Worm (Caenorhabditis elegans) whole organism, L1 larva: ENCODE data around the gene Y75B8A.6.

Source experiments
- C04F5.9 ChIP-seq: sonication (generic microtip); optimal IDR thresholded peaks from 2 replicates; lab custom pipeline; 2016; ENCODE audit warnings: missing genetic modification characterization, missing compliant biosample characterization
- C34B4.2 ChIP-seq: sonication (generic microtip); optimal IDR thresholded peaks from 2 replicates; lab custom pipeline; 2017; ENCODE audit warnings: mild to moderate bottlenecking, missing genetic modification characterization, missing compliant biosample characterization
- Y116A8C.19 ChIP-seq: sonication (generic microtip); optimal IDR thresholded peaks from 2 replicates; lab custom pipeline; 2016; ENCODE audit warnings: missing compliant biosample characterization, missing genetic modification characterization, borderline replicate concordance
- ama-1 ChIP-seq: fragments of 150-350 bp; optimal IDR thresholded peaks from 2 replicates; lab custom pipeline; 2014
- blmp-1 ChIP-seq: fragments of 150-350 bp; optimal IDR thresholded peaks from 2 replicates; lab custom pipeline; 2014; ENCODE audit warnings: missing biosample characterization, missing genetic modification characterization
- ceh-63 ChIP-seq: fragments of 200-800 bp; sonication (Bioruptor generic); optimal IDR thresholded peaks from 2 replicates; lab custom pipeline; 2018; ENCODE audit warnings: mild to moderate bottlenecking, missing genetic modification characterization, missing compliant biosample characterization
- ceh-8 ChIP-seq: fragments of 200-800 bp; sonication (Bioruptor generic); optimal IDR thresholded peaks from 2 replicates; lab custom pipeline; 2018; ENCODE audit warnings: mild to moderate bottlenecking, missing genetic modification characterization, moderate library complexity, missing compliant biosample characterization
- ceh-88 ChIP-seq: fragments of 200-800 bp; sonication (Bioruptor generic); IDR thresholded peaks from 2 replicates; pipeline ENCODE4 v1.3.6; 2022; ENCODE audit warnings: missing genetic modification characterization, missing compliant biosample characterization
- ceh-90 ChIP-seq: sonication (generic microtip); optimal IDR thresholded peaks from 2 replicates; lab custom pipeline; 2016; ENCODE audit warnings: missing genetic modification characterization, missing compliant biosample characterization
- ces-1 ChIP-seq: fragments of 150-350 bp; optimal IDR thresholded peaks from 2 replicates; lab custom pipeline; 2014; ENCODE audit warnings: missing biosample characterization, missing genetic modification reagents, missing genetic modification characterization
- dpl-1 ChIP-seq, 3 experiments: fragments of 150-350 bp in 2 of 3; sonication (generic microtip) in 1 of 3; optimal IDR thresholded peaks; 2 replicates each; lab custom pipeline; 2014 to 2017; ENCODE audit warnings: missing biosample characterization in 3 of 3, missing genetic modification characterization in 3 of 3, missing genetic modification reagents in 3 of 3
- dsc-1 ChIP-seq: sonication (generic microtip); optimal IDR thresholded peaks from 2 replicates; lab custom pipeline; 2016; ENCODE audit warnings: mild to moderate bottlenecking, missing genetic modification characterization, missing compliant biosample characterization
- efl-1 ChIP-seq, 4 experiments: fragments of 150-350 bp; optimal IDR thresholded peaks in 3 of 4; peaks in 1 of 4; 1 replicate in 1 of 4; 2 replicates in 3 of 4; lab custom pipeline; 2014; ENCODE audit warnings: missing biosample characterization in 2 of 4, missing genetic modification characterization in 2 of 4, missing genetic modification reagents in 2 of 4
- efl-3 ChIP-seq: fragments of 200-800 bp; sonication (Bioruptor generic); optimal IDR thresholded peaks from 2 replicates; lab custom pipeline; 2018; ENCODE audit warnings: mild to moderate bottlenecking, missing genetic modification characterization, missing compliant biosample characterization
- elt-2 ChIP-seq: sonication (generic microtip); optimal IDR thresholded peaks from 2 replicates; lab custom pipeline; 2016; ENCODE audit warnings: missing genetic modification characterization, mild to moderate bottlenecking, inconsistent platforms, missing compliant biosample characterization, missing genetic modification reagents
- elt-3 ChIP-seq, 6 experiments: fragments of 150-350 bp in 1 of 6; sonication (generic microtip); optimal IDR thresholded peaks; 2 replicates each; lab custom pipeline; 2017 to 2018; ENCODE audit warnings: missing biosample characterization in 6 of 6, missing genetic modification characterization in 6 of 6, inconsistent platforms in 1 of 6
- ets-5 ChIP-seq: fragments of 200-800 bp; sonication (Bioruptor generic); IDR thresholded peaks from 2 replicates; pipeline ENCODE4 v1.3.6; 2022; ENCODE audit warnings: missing genetic modification characterization, missing compliant biosample characterization
- fkh-8 ChIP-seq: sonication (generic microtip); optimal IDR thresholded peaks from 2 replicates; lab custom pipeline; 2016; ENCODE audit warnings: mild to moderate bottlenecking, missing genetic modification characterization, missing compliant biosample characterization
- hlh-17 ChIP-seq: fragments of 200-800 bp; sonication (Bioruptor generic); optimal IDR thresholded peaks from 2 replicates; lab custom pipeline; 2018; ENCODE audit warnings: missing genetic modification characterization, mild to moderate bottlenecking, missing compliant biosample characterization, moderate library complexity, borderline replicate concordance
- isw-1 ChIP-seq: fragments of 200-800 bp; sonication (Bioruptor generic); IDR thresholded peaks from 2 replicates; pipeline ENCODE4 v1.3.6; 2022; ENCODE audit warnings: missing genetic modification characterization, missing compliant biosample characterization
- lin-13 ChIP-seq: fragments of 150-350 bp; optimal IDR thresholded peaks from 2 replicates; lab custom pipeline; 2014; ENCODE audit warnings: missing biosample characterization, missing genetic modification reagents, missing genetic modification characterization
- lin-14 ChIP-seq: fragments of 200-800 bp; sonication (Bioruptor generic); optimal IDR thresholded peaks from 2 replicates; lab custom pipeline; 2018; ENCODE audit warnings: mild to moderate bottlenecking, missing genetic modification characterization, moderate library complexity, missing compliant biosample characterization
- lin-15B ChIP-seq: fragments of 150-350 bp; sonication (generic microtip); optimal IDR thresholded peaks from 3 replicates; lab custom pipeline; 2014; ENCODE audit warnings: missing biosample characterization, missing genetic modification characterization
- lin-35 ChIP-seq, 2 experiments: fragments of 150-350 bp; optimal IDR thresholded peaks; 2 replicates each; lab custom pipeline; 2014; ENCODE audit warnings: missing biosample characterization in 2 of 2, missing genetic modification characterization in 2 of 2, missing genetic modification reagents in 2 of 2
- lin-39 ChIP-seq: fragments of 150-350 bp; optimal IDR thresholded peaks from 2 replicates; lab custom pipeline; 2014; ENCODE audit warnings: missing biosample characterization, missing genetic modification reagents, missing genetic modification characterization
- lir-3 ChIP-seq: sonication (generic microtip); optimal IDR thresholded peaks from 2 replicates; lab custom pipeline; 2016; ENCODE audit warnings: mild to moderate bottlenecking, missing genetic modification characterization, moderate library complexity, missing compliant biosample characterization; ENCODE audit not compliant: poor library complexity
- lsy-2 ChIP-seq, 2 experiments: fragments of 150-350 bp; optimal IDR thresholded peaks; 2 replicates each; lab custom pipeline; 2014; ENCODE audit warnings: missing biosample characterization in 2 of 2, missing genetic modification characterization in 2 of 2
- mdl-1 ChIP-seq, 2 experiments: fragments of 150-350 bp; optimal IDR thresholded peaks; 2 replicates each; lab custom pipeline; 2014 to 2017; ENCODE audit warnings: missing biosample characterization in 2 of 2, missing genetic modification characterization in 2 of 2, inconsistent platforms in 1 of 2
- mef-2 ChIP-seq: fragments of 150-350 bp; optimal IDR thresholded peaks from 2 replicates; lab custom pipeline; 2014; ENCODE audit warnings: missing biosample characterization, missing genetic modification characterization
- nhr-12 ChIP-seq: sonication (generic microtip); optimal IDR thresholded peaks from 2 replicates; lab custom pipeline; 2017; ENCODE audit warnings: missing biosample characterization, missing genetic modification characterization
- nhr-20 ChIP-seq: sonication (generic microtip); optimal IDR thresholded peaks from 2 replicates; lab custom pipeline; 2016; ENCODE audit warnings: mild to moderate bottlenecking, missing genetic modification characterization, missing compliant biosample characterization
- nhr-28 ChIP-seq: fragments of 150-350 bp; optimal IDR thresholded peaks from 2 replicates; lab custom pipeline; 2014; ENCODE audit warnings: missing biosample characterization, missing genetic modification characterization
- nhr-47 ChIP-seq: sonication (generic microtip); optimal IDR thresholded peaks from 2 replicates; lab custom pipeline; 2016; ENCODE audit warnings: mild to moderate bottlenecking, missing genetic modification characterization, moderate library complexity, missing compliant biosample characterization
- nhr-71 ChIP-seq: sonication (generic microtip); optimal IDR thresholded peaks from 2 replicates; lab custom pipeline; 2016; ENCODE audit warnings: mild to moderate bottlenecking, missing genetic modification characterization, moderate library complexity, missing compliant biosample characterization
- nhr-84 ChIP-seq: sonication (generic microtip); optimal IDR thresholded peaks from 2 replicates; lab custom pipeline; 2017; ENCODE audit warnings: missing biosample characterization, missing genetic modification characterization
- nhr-85 ChIP-seq: sonication (generic microtip); peaks from one replicate; lab custom pipeline; 2016; ENCODE audit warnings: missing genetic modification characterization, inconsistent platforms, missing compliant biosample characterization
- nhr-90 ChIP-seq: sonication (generic microtip); optimal IDR thresholded peaks from 2 replicates; lab custom pipeline; 2016; ENCODE audit warnings: mild to moderate bottlenecking, missing genetic modification characterization, missing compliant biosample characterization; ENCODE audit not compliant: poor library complexity
- pag-3 ChIP-seq: sonication (generic microtip); optimal IDR thresholded peaks from 2 replicates; lab custom pipeline; 2017; ENCODE audit warnings: missing genetic modification characterization, mild to moderate bottlenecking, missing compliant biosample characterization, antibody characterized with exemption, borderline replicate concordance; ENCODE audit not compliant: insufficient read depth
- rnt-1 ChIP-seq: sonication (generic microtip); optimal IDR thresholded peaks from 2 replicates; lab custom pipeline; 2016; ENCODE audit warnings: mild to moderate bottlenecking, missing genetic modification characterization, moderate library complexity, missing compliant biosample characterization
- skn-1 ChIP-seq: fragments of 150-350 bp; optimal IDR thresholded peaks from 2 replicates; lab custom pipeline; 2014; ENCODE audit warnings: missing biosample characterization, missing genetic modification characterization
- snpc-4 ChIP-seq: fragments of 150-350 bp; optimal IDR thresholded peaks from 2 replicates; lab custom pipeline; 2014; ENCODE audit warnings: missing biosample characterization, missing genetic modification characterization
- snu-23 ChIP-seq: sonication (generic microtip); optimal IDR thresholded peaks from 2 replicates; lab custom pipeline; 2016; ENCODE audit warnings: missing genetic modification characterization, missing compliant biosample characterization
- sup-37 ChIP-seq: fragments of 200-800 bp; sonication (Bioruptor generic); optimal IDR thresholded peaks from 2 replicates; lab custom pipeline; 2018; ENCODE audit warnings: mild to moderate bottlenecking, missing genetic modification characterization, missing compliant biosample characterization
- tlp-1 ChIP-seq: fragments of 150-350 bp; optimal IDR thresholded peaks from 2 replicates; lab custom pipeline; 2014; ENCODE audit warnings: missing biosample characterization, missing genetic modification characterization
- unc-130 ChIP-seq: fragments of 150-350 bp; optimal IDR thresholded peaks from 2 replicates; lab custom pipeline; 2017; ENCODE audit warnings: missing biosample characterization, missing genetic modification characterization, inconsistent platforms
- unc-30 ChIP-seq: sonication (generic microtip); optimal IDR thresholded peaks from 2 replicates; lab custom pipeline; 2017; ENCODE audit warnings: missing biosample characterization, missing genetic modification characterization
- unc-62 ChIP-seq: fragments of 150-350 bp; optimal IDR thresholded peaks from 2 replicates; lab custom pipeline; 2014; ENCODE audit warnings: missing biosample characterization, missing genetic modification reagents, missing genetic modification characterization
- vab-15 ChIP-seq: sonication (generic microtip); optimal IDR thresholded peaks from 2 replicates; lab custom pipeline; 2017; ENCODE audit warnings: missing genotype, mild to moderate bottlenecking, missing genetic modification characterization, missing compliant biosample characterization
- xbp-1 ChIP-seq: sonication (generic microtip); optimal IDR thresholded peaks from 2 replicates; lab custom pipeline; 2016; ENCODE audit warnings: missing genetic modification characterization, missing compliant biosample characterization
- zag-1 ChIP-seq: fragments of 150-350 bp; optimal IDR thresholded peaks from 2 replicates; lab custom pipeline; 2014; ENCODE audit warnings: missing biosample characterization, missing genetic modification characterization
- zip-4 ChIP-seq: fragments of 200-800 bp; sonication (Bioruptor generic); optimal IDR thresholded peaks from 2 replicates; lab custom pipeline; 2018; ENCODE audit warnings: mild to moderate bottlenecking, missing genetic modification characterization, moderate library complexity, missing compliant biosample characterization
- ztf-11 ChIP-seq, 2 experiments: sonication (generic microtip); optimal IDR thresholded peaks; 2 replicates each; lab custom pipeline; 2016 to 2017; ENCODE audit warnings: missing genetic modification characterization in 2 of 2, missing biosample characterization in 1 of 2, missing compliant biosample characterization in 1 of 2

Y75B8A.6 gene

ce11 chrIII:12152157-12152556 is 22.0 kb upstream of the Y75B8A.6 start (continued):
- TF ChIP-seq mef-2 (tag; lab: Kevin White, UChicago): no peak
- TF ChIP-seq unc-62 (GFP tag; lab: Kevin White, UChicago): no peak
- TF ChIP-seq vab-15 (tag; lab: Kevin White, UChicago): no peak
- TF ChIP-seq lin-39: peak; percentile 65
- TF ChIP-seq ces-1 (GFP tag; lab: Kevin White, UChicago): no peak
- peak; percentile 51 for TF ChIP-seq xbp-1 (tag; lab: Kevin White, UChicago)
- TF ChIP-seq nhr-12 (tag; lab: Kevin White, UChicago): no peak
- TF ChIP-seq sup-37: no peak
- TF ChIP-seq C34B4.2 (tag; lab: Kevin White, UChicago): no peak
- TF ChIP-seq lin-13 (GFP tag; lab: Kevin White, UChicago): peak; percentile 34
- TF ChIP-seq nhr-71 (tag; lab: Kevin White, UChicago): peak; percentile 62
- TF ChIP-seq rnt-1: peak; percentile 59
- peak; percentile 68 for TF ChIP-seq lin-15B (tag; lab: Kevin White, UChicago)
- peak; percentile 11 for TF ChIP-seq elt-2 (tag; lab: Kevin White, UChicago)
- peak; percentile 42 for TF ChIP-seq nhr-20 (tag; lab: Kevin White, UChicago)
- TF ChIP-seq dsc-1 (tag; lab: Kevin White, UChicago): peak; percentile 42
- no peak for TF ChIP-seq nhr-28 (tag; lab: Kevin White, UChicago)
- no peak for TF ChIP-seq unc-130 (tag; lab: Kevin White, UChicago)
- TF ChIP-seq zip-4 (GFP tag; lab: Kevin White, UChicago): no peak
- no peak for TF ChIP-seq ceh-88
- peak; percentile 70 to 89 for TF ChIP-seq lsy-2 (tag; optimal IDR thresholded peaks at IDR 0.05; lab: Kevin White, UChicago)
- TF ChIP-seq lir-3 (tag; lab: Kevin White, UChicago): no peak
- no peak for TF ChIP-seq ceh-90
- TF ChIP-seq fkh-8 (tag; lab: Kevin White, UChicago): peak; percentile 27
- TF ChIP-seq ets-5 (GFP tag; lab: Robert Waterston, UW): no peak
- no peak for TF ChIP-seq tlp-1 (tag; lab: Kevin White, UChicago)
- TF ChIP-seq nhr-47 (tag; lab: Kevin White, UChicago): peak; percentile 72
- TF ChIP-seq efl-1 (optimal IDR thresholded peaks at IDR 0.05; lab: Kevin White, UChicago): peak; percentile 96 to 98
- TF ChIP-seq efl-1 (GFP tag; optimal IDR thresholded peaks at IDR 0.05 in 1 of 2; lab: Kevin White, UChicago): peak; percentile 96 to 99
- peak; percentile 48 for TF ChIP-seq snu-23
- no peak for TF ChIP-seq ceh-63 (GFP tag; lab: Kevin White, UChicago)
- peak in 1 of 6 experiments; percentile 29 for TF ChIP-seq elt-3 (tag; optimal IDR thresholded peaks at IDR 0.05; lab: Kevin White, UChicago)
- TF ChIP-seq nhr-85 (tag; lab: Kevin White, UChicago): peak; percentile 60
- TF ChIP-seq hlh-17: no peak
- TF ChIP-seq pag-3 (tag; lab: Kevin White, UChicago): no peak
- peak; percentile 25 for TF ChIP-seq snpc-4 (tag; lab: Kevin White, UChicago)
- no peak for TF ChIP-seq nhr-90 (tag; lab: Kevin White, UChicago)
- peak; percentile 41 for TF ChIP-seq blmp-1
- no peak for TF ChIP-seq efl-3 (GFP tag; lab: Kevin White, UChicago)
- TF ChIP-seq lin-35 (GFP tag; optimal IDR thresholded peaks at IDR 0.05; lab: Kevin White, UChicago): peak; percentile 96 to 97
- no peak for TF ChIP-seq zag-1 (tag; lab: Kevin White, UChicago)
- TF ChIP-seq mdl-1 (tag; optimal IDR thresholded peaks at IDR 0.05; lab: Kevin White, UChicago): no peak
- peak; percentile 26 for TF ChIP-seq C04F5.9 (tag; lab: Kevin White, UChicago)
- TF ChIP-seq ceh-8 (GFP tag; lab: Kevin White, UChicago): no peak
- TF ChIP-seq isw-1 (GFP tag; lab: Robert Waterston, UW): peak; percentile 30
- TF ChIP-seq lin-14: peak; percentile 45
- TF ChIP-seq nhr-84: no peak
- peak; percentile 94 to 97 (median 95) for TF ChIP-seq dpl-1 (GFP tag; optimal IDR thresholded peaks at IDR 0.05; lab: Kevin White, UChicago)
- no peak for TF ChIP-seq unc-30 (tag; lab: Kevin White, UChicago)
- peak; percentile 80 for TF ChIP-seq skn-1 (tag; lab: Kevin White, UChicago)
- no peak for TF ChIP-seq Y116A8C.19 (tag; lab: Kevin White, UChicago)
- TF ChIP-seq ztf-11 (tag; optimal IDR thresholded peaks at IDR 0.05; lab: Kevin White, UChicago): no peak
- TF ChIP-seq ama-1: no peak
